Worm (Caenorhabditis elegans): ENCODE data around the gene C09E8.1.
A peak's percentile ranks its signal among the peaks of the same experiment; 100 is the strongest.

C09E8.1 gene

DNA sequence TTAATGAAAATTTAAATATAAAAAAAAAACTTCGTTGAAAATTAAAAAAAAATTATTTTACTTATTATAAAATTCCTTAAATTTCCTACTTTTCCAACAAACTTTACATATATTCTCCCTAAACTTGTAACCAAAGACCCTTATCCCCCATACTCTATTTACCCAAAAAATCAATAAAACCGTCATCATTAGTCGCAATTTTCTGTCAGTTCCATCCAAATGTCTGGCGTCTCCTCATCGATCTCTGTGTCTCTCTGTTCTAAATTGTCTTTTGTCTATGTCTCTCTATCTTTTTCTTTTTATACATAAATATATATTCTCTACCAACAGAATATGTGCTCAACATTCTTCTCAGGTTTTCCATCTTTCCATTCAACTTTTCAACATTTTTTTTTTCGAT is 914 bp upstream of the C09E8.1 start:
- peak; percentile 43; the same call in 1 of the 2 replicates for TF ChIP-seq hmg-1.2 (GFP tag; IDR thresholded peaks at IDR 0.05)
- no peak for TF ChIP-seq him-1 (tag; optimal IDR thresholded peaks at IDR 0.05)

DNA sequence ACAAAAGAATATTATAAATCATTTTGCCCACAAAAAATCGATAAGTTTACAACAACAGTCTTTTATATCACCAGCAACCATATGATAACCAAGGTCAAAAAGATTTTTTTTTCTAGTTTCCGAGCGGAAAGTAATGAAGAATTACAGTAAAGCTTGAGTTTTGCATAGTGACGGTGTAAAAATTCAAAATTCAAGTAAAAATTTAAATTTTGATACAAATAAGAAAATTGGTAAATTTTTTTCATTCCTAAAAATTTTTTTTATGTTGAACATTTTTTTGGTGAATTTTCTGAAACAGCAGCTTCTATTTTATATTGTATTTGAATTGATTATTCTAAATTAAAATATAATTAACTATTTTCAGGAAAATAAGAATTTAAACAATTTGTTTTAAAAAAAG is 12.5 kb downstream of the C09E8.1 start, which contains the start of gene W08F4.5:
TSS of gene W08F4.5 (minus strand) at position 101 of the 400 bp plus-strand sequence.
- TF ChIP-seq cebp-1 (GFP tag; IDR thresholded peaks at IDR 0.05) = no peak
- no peak for TF ChIP-seq cebp-1 (tag; optimal IDR thresholded peaks at IDR 0.05)
- no peak for TF ChIP-seq nhr-80 (tag; optimal IDR thresholded peaks at IDR 0.05)
- no peak for TF ChIP-seq Y53F4B.3 (GFP tag; IDR thresholded peaks at IDR 0.05)
- TF ChIP-seq ztf-18 (tag; optimal IDR thresholded peaks at IDR 0.05) = no peak
- TF ChIP-seq F37B4.10 (GFP tag; IDR thresholded peaks at IDR 0.05) = no peak
- no peak for TF ChIP-seq lsl-1 (GFP tag; optimal IDR thresholded peaks at IDR 0.05)
- no peak for TF ChIP-seq egl-44 (GFP tag; IDR thresholded peaks at IDR 0.05)
- no peak for TF ChIP-seq sdz-38 (tag; optimal IDR thresholded peaks at IDR 0.05)
- TF ChIP-seq pha-4 (tag; optimal IDR thresholded peaks at IDR 0.05) = no peak
- no peak for TF ChIP-seq athp-1 (tag; optimal IDR thresholded peaks at IDR 0.05)
- TF ChIP-seq madf-3 (GFP tag; IDR thresholded peaks at IDR 0.05) = no peak
- no peak for TF ChIP-seq attf-3 (GFP tag; conservative IDR thresholded peaks at IDR 0.05)
- no peak for TF ChIP-seq C17E4.6 (GFP tag; IDR thresholded peaks at IDR 0.05)
- TF ChIP-seq akir-1 (GFP tag; optimal IDR thresholded peaks at IDR 0.05) = no peak
- TF ChIP-seq ceh-40 (GFP tag; IDR thresholded peaks at IDR 0.05) = no peak
- TF ChIP-seq T07F8.4 (tag; optimal IDR thresholded peaks at IDR 0.05) = no peak
- TF ChIP-seq K12H6.12 (tag; optimal IDR thresholded peaks at IDR 0.05) = no peak
- TF ChIP-seq nhr-90 (tag; optimal IDR thresholded peaks at IDR 0.05) = no peak
- TF ChIP-seq ceh-91 (GFP tag; IDR thresholded peaks at IDR 0.05) = no peak

DNA sequence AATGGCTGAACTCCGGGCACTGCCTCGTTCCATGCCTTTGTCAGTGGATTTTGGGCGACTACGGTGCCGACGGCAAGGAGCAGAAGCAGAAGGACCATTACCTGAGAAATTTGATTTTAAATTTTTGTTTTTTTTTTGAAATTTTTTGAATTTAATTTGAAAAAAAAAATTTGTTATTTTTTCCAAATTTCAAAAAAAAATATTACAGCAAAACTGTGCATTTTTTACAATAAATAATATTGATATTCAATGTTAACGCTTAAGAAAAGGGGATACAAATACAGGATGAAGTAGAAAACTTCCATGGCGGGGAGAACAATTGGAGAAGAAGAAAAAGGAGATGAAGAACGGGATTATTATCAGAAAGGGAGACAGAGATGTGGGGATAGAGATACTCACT is 15.7 kb downstream of the C09E8.1 start, which contains the start of gene mlt-8:
TSS of gene mlt-8 (minus strand) at position 101 of the 400 bp plus-strand sequence.
- no peak for TF ChIP-seq lin-40 (tag; optimal IDR thresholded peaks at IDR 0.05)
- no peak for TF ChIP-seq madf-3 (GFP tag; IDR thresholded peaks at IDR 0.05)
- TF ChIP-seq akir-1 (GFP tag; optimal IDR thresholded peaks at IDR 0.05) = no peak
- no peak for TF ChIP-seq sptf-2 (GFP tag; optimal IDR thresholded peaks at IDR 0.05)

DNA sequence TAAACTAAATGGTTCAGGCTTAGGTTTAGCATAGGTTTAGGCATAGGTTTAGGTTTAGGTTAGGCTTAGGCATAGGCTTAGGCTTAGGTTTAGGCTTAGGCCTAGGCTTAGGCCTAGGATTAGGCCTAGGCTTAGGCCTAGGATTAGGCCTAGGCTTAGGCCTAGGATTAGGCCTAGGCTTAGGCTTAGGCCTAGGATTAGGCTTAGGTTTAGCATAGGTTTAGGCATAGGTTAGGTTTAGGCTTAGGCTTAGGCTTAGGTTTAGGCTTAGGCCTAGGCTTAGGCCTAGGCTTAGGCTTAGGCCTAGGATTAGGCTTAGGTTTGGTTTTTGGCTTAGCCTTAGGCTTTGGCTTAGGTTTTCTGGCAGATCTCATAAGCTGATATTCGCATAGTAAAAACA is 17.3 kb downstream of the C09E8.1 start:
- TF ChIP-seq aptf-2 (GFP tag; conservative IDR thresholded peaks at IDR 0.05) (0 out of 2 replicates have a peak, but pooled peaks have one; percentile 16), lag-1 (GFP tag; IDR thresholded peaks at IDR 0.05) (0 out of 2 replicates have a peak, but pooled peaks have one; percentile 26)

DNA sequence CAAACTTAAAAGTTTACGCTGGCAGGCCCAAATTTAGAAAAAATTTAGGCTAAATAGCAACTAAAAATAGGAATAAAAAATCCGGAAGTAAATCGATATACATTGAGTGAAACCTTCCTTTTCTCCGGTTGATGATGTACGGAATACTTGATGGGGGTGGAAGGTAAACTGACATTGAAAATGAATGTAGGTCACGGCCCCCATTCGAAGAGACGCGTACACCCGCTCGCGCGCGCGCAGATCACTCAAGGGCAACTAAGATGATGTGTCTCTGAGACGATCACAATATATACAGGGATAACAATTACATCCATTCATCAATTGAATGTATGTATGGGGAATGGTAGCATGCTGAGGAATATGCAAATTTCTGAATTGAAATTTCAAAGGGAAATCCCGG is 17.8 kb downstream of the C09E8.1 start:
- TF ChIP-seq ztf-25 (GFP tag; IDR thresholded peaks at IDR 0.05) (no peak), nfyb-1 (GFP tag; IDR thresholded peaks at IDR 0.05) (no peak), Y95B8A.8 (GFP tag; IDR thresholded peaks at IDR 0.05) (no peak), K11D2.4 (GFP tag; IDR thresholded peaks at IDR 0.05) (no peak), gei-17 (GFP tag; optimal IDR thresholded peaks at IDR 0.05) (no peak), ccch-3 (GFP tag; optimal IDR thresholded peaks at IDR 0.05) (no peak), C17E4.6 (GFP tag; IDR thresholded peaks at IDR 0.05) (no peak), repo-1 (tag; optimal IDR thresholded peaks at IDR 0.05) (no peak), attf-5 (GFP tag; optimal IDR thresholded peaks at IDR 0.05) (no peak), C06A6.2 (GFP tag; conservative IDR thresholded peaks at IDR 0.05) (no peak), sdz-38 (tag; optimal IDR thresholded peaks at IDR 0.05) (no peak), lin-26 (GFP tag; IDR thresholded peaks at IDR 0.05) (no peak), unc-130 (GFP tag; optimal IDR thresholded peaks at IDR 0.05) (no peak), egrh-3 (GFP tag; IDR thresholded peaks at IDR 0.05) (no peak), atf-7 (tag; optimal IDR thresholded peaks at IDR 0.05) (no peak), F23B12.7 (tag; optimal IDR thresholded peaks at IDR 0.05; ENCODE audit: insufficient read depth) (no peak)

Data from whole organism, young adult.